Fruit fly (Drosophila melanogaster) whole organism, embryonic: ENCODE measurements around the gene nan.
A peak's percentile ranks its signal among the peaks of the same experiment; 100 is the strongest.

ENCODE experiments used
- Adf1 ChIP-seq: fragments of 200-800 bp; sonication (Bioruptor generic); IDR thresholded peaks from 2 replicates; pipeline ENCODE4 v1.3.6; 2022; ENCODE audit warnings: missing biosample characterization, missing genetic modification characterization
- Atf3 ChIP-seq: fragments of 200-800 bp; sonication (Bioruptor generic); optimal IDR thresholded peaks from 3 replicates; lab custom pipeline; 2016; ENCODE audit warnings: missing biosample characterization, missing genetic modification characterization
- CG13296 ChIP-seq: fragments of 200-800 bp; sonication (Bioruptor generic); optimal IDR thresholded peaks from 3 replicates; lab custom pipeline; 2018; ENCODE audit warnings: missing biosample characterization, mild to moderate bottlenecking, missing genetic modification characterization
- CG14710 ChIP-seq: fragments of 200-800 bp; sonication (Bioruptor generic); optimal IDR thresholded peaks from 3 replicates; lab custom pipeline; 2019; ENCODE audit warnings: missing biosample characterization, mild to moderate bottlenecking, missing genetic modification characterization, moderate library complexity
- CG1603 ChIP-seq: fragments of 200-800 bp; sonication (Bioruptor generic); optimal IDR thresholded peaks from 2 replicates; lab custom pipeline; 2019; ENCODE audit warnings: missing biosample characterization, mild to moderate bottlenecking, missing genetic modification characterization, moderate library complexity
- CG17829 ChIP-seq: fragments of 200-800 bp; optimal IDR thresholded peaks from 2 replicates; lab custom pipeline; 2019; ENCODE audit warnings: missing biosample characterization, mild to moderate bottlenecking, missing genetic modification characterization, moderate library complexity
- CG18011 ChIP-seq: fragments of 200-800 bp; sonication (Bioruptor generic); optimal IDR thresholded peaks from 2 replicates; lab custom pipeline; 2017; ENCODE audit warnings: missing biosample characterization, missing genetic modification characterization, mild to moderate bottlenecking, moderate library complexity, missing genotype
- CG18619 ChIP-seq: fragments of 200-800 bp; sonication (Bioruptor generic); optimal IDR thresholded peaks from 3 replicates; lab custom pipeline; 2017; ENCODE audit warnings: missing biosample characterization, mild to moderate bottlenecking, missing genetic modification characterization
- CG2889 ChIP-seq: fragments of 200-800 bp; sonication (Bioruptor generic); IDR thresholded peaks from 3 replicates; pipeline ENCODE4 v1.3.6; 2022; ENCODE audit warnings: missing biosample characterization, missing genetic modification characterization
- CG30403 ChIP-seq: fragments of 200-800 bp; sonication (Bioruptor generic); optimal IDR thresholded peaks from 3 replicates; lab custom pipeline; 2016; ENCODE audit warnings: missing biosample characterization, missing genetic modification characterization
- CG32532 ChIP-seq: fragments of 200-800 bp; sonication (Bioruptor generic); IDR thresholded peaks from 2 replicates; pipeline ENCODE4 v1.3.6; 2022; ENCODE audit warnings: missing biosample characterization, missing genetic modification characterization
- CG3726 ChIP-seq: fragments of 200-800 bp; sonication (Bioruptor generic); IDR thresholded peaks from 3 replicates; pipeline ENCODE4, ENCODE4 v1.3.6; 2022; ENCODE audit warnings: missing biosample characterization, missing genetic modification characterization
- CG4707 ChIP-seq: fragments of 200-800 bp; sonication (Bioruptor generic); optimal IDR thresholded peaks from 2 replicates; lab custom pipeline; 2018; ENCODE audit warnings: missing biosample characterization, mild to moderate bottlenecking, missing genetic modification characterization, moderate library complexity
- CG6254 ChIP-seq: fragments of 200-800 bp; sonication (Bioruptor generic); optimal IDR thresholded peaks from 3 replicates; lab custom pipeline; 2017; ENCODE audit warnings: mild to moderate bottlenecking, missing biosample characterization, missing genetic modification reagents, missing genetic modification characterization
- CG8388 ChIP-seq: fragments of 200-800 bp; sonication (Bioruptor generic); optimal IDR thresholded peaks from 2 replicates; lab custom pipeline; 2019; ENCODE audit warnings: missing biosample characterization, mild to moderate bottlenecking, missing genetic modification characterization, moderate library complexity
- CG9797 ChIP-seq: fragments of 200-800 bp; sonication (Bioruptor generic); optimal IDR thresholded peaks from 3 replicates; lab custom pipeline; 2018; ENCODE audit warnings: missing biosample characterization, mild to moderate bottlenecking, missing genetic modification characterization
- CG9932 ChIP-seq: fragments of 200-800 bp; sonication (Bioruptor generic); IDR thresholded peaks from 2 replicates; pipeline ENCODE4 v1.3.6; 2022; ENCODE audit warnings: missing biosample characterization, missing genetic modification characterization
- Fer3 ChIP-seq: fragments of 200-800 bp; sonication (Bioruptor generic); optimal IDR thresholded peaks from 2 replicates; lab custom pipeline; 2018; ENCODE audit warnings: missing biosample characterization, mild to moderate bottlenecking, missing genetic modification characterization, moderate library complexity
- Myb ChIP-seq: fragments of 200-800 bp; sonication (Bioruptor generic); optimal IDR thresholded peaks from 2 replicates; lab custom pipeline; 2016; ENCODE audit warnings: missing biosample characterization, missing genetic modification characterization
- Nf-YB ChIP-seq: fragments of 200-800 bp; sonication (Bioruptor generic); optimal IDR thresholded peaks from 3 replicates; lab custom pipeline; 2019; ENCODE audit warnings: missing biosample characterization, mild to moderate bottlenecking, missing genetic modification characterization, moderate library complexity
- Ptx1 ChIP-seq: fragments of 200-800 bp; sonication (Bioruptor generic); IDR thresholded peaks from 2 replicates; pipeline ENCODE4 v1.3.6; 2022; ENCODE audit warnings: missing biosample characterization, missing genetic modification characterization
- Rfx ChIP-seq: fragments of 200-800 bp; sonication (Bioruptor generic); IDR thresholded peaks from 2 replicates; pipeline ENCODE4 v1.3.6; 2022; ENCODE audit warnings: missing biosample characterization, missing genetic modification characterization
- Scr ChIP-seq: fragments of 200-800 bp; sonication (Bioruptor generic); IDR thresholded peaks from 2 replicates; pipeline ENCODE4 v1.3.6; 2022; ENCODE audit warnings: missing biosample characterization, missing genetic modification characterization; ENCODE audit not compliant: partially characterized antibody
- Sry-β ChIP-seq: fragments of 200-800 bp; sonication (Bioruptor generic); optimal IDR thresholded peaks from 2 replicates; lab custom pipeline; 2018; ENCODE audit warnings: missing biosample characterization, mild to moderate bottlenecking, missing genetic modification characterization, moderate library complexity
- Taf1 ChIP-seq: fragments of 200-800 bp; sonication (Bioruptor generic); IDR thresholded peaks from 2 replicates; pipeline ENCODE4 v1.3.6; 2022; ENCODE audit warnings: missing biosample characterization, missing genetic modification characterization
- Xbp1 ChIP-seq: fragments of 200-800 bp; sonication (Bioruptor generic); optimal IDR thresholded peaks from 3 replicates; lab custom pipeline; 2016; ENCODE audit warnings: missing biosample characterization, mild to moderate bottlenecking, missing genetic modification characterization
- Xrp1 ChIP-seq: fragments of 200-800 bp; sonication (Bioruptor generic); IDR thresholded peaks from 2 replicates; pipeline ENCODE4 v1.3.6; 2022; ENCODE audit warnings: missing biosample characterization, missing genetic modification characterization
- ash1 ChIP-seq: fragments of 200-800 bp; sonication (Bioruptor generic); optimal IDR thresholded peaks from 2 replicates; lab custom pipeline; 2018; ENCODE audit warnings: missing biosample characterization, mild to moderate bottlenecking, missing genetic modification characterization
- az2 ChIP-seq: fragments of 200-800 bp; sonication (Bioruptor generic); optimal IDR thresholded peaks from 3 replicates; lab custom pipeline; 2016; ENCODE audit warnings: missing biosample characterization, missing genetic modification characterization
- cato ChIP-seq: fragments of 200-800 bp; sonication (Bioruptor generic); optimal IDR thresholded peaks from 2 replicates; lab custom pipeline; 2016; ENCODE audit warnings: missing biosample characterization, missing genetic modification characterization, borderline replicate concordance
- da ChIP-seq: fragments of 200-800 bp; sonication (Bioruptor generic); optimal IDR thresholded peaks from 2 replicates; lab custom pipeline; 2016; ENCODE audit warnings: missing biosample characterization, missing genetic modification characterization
- dpn ChIP-seq, 2 experiments: fragments of 200-800 bp; sonication (Bioruptor generic); optimal IDR thresholded peaks; 3 replicates each; lab custom pipeline; 2016; ENCODE audit warnings: missing biosample characterization in 2 of 2, missing genetic modification characterization in 2 of 2
- ewg ChIP-seq: fragments of 200-800 bp; sonication (Bioruptor generic); optimal IDR thresholded peaks from 3 replicates; lab custom pipeline; 2017; ENCODE audit warnings: mild to moderate bottlenecking, missing biosample characterization, missing genetic modification reagents, missing genetic modification characterization
- hbn ChIP-seq: fragments of 200-800 bp; sonication (Bioruptor generic); IDR thresholded peaks from 2 replicates; pipeline ENCODE4 v1.3.6; 2022; ENCODE audit warnings: missing biosample characterization, missing genetic modification characterization; ENCODE audit not compliant: partially characterized antibody
- klu ChIP-seq: fragments of 200-800 bp; sonication (Bioruptor generic); IDR thresholded peaks from 2 replicates; pipeline ENCODE4 v1.3.6; 2022; ENCODE audit warnings: missing biosample characterization, missing genetic modification characterization
- oc ChIP-seq: fragments of 200-800 bp; sonication (Bioruptor generic); optimal IDR thresholded peaks from 2 replicates; lab custom pipeline; 2018; ENCODE audit warnings: missing biosample characterization, mild to moderate bottlenecking, missing genetic modification characterization, moderate library complexity
- odd ChIP-seq: fragments of 200-800 bp; sonication (Bioruptor generic); optimal IDR thresholded peaks from 2 replicates; lab custom pipeline; 2017; ENCODE audit warnings: missing biosample characterization, mild to moderate bottlenecking, missing genetic modification characterization
- peb ChIP-seq: fragments of 200-800 bp; sonication (Bioruptor generic); IDR thresholded peaks from 2 replicates; pipeline ENCODE4 v1.3.6; 2022; ENCODE audit warnings: missing biosample characterization, missing genetic modification characterization
- pum ChIP-seq: fragments of 200-800 bp; sonication (Bioruptor generic); optimal IDR thresholded peaks from 2 replicates; lab custom pipeline; 2016; ENCODE audit warnings: missing biosample characterization, missing genetic modification characterization
- pzg ChIP-seq: fragments of 200-800 bp; sonication (Bioruptor generic); optimal IDR thresholded peaks from 3 replicates; lab custom pipeline; 2018; ENCODE audit warnings: missing biosample characterization, mild to moderate bottlenecking, missing genetic modification characterization, moderate library complexity
- ro ChIP-seq: fragments of 200-800 bp; sonication (Bioruptor generic); IDR thresholded peaks from 2 replicates; pipeline ENCODE4 v1.3.6; 2022; ENCODE audit warnings: missing biosample characterization, missing genetic modification characterization
- row ChIP-seq: fragments of 200-800 bp; sonication (Bioruptor generic); IDR thresholded peaks from 3 replicates; pipeline ENCODE4 v1.3.6; 2022; ENCODE audit warnings: missing biosample characterization, missing genetic modification characterization
- scrt ChIP-seq: fragments of 200-800 bp; sonication (Bioruptor generic); optimal IDR thresholded peaks from 2 replicates; lab custom pipeline; 2018; ENCODE audit warnings: missing biosample characterization, mild to moderate bottlenecking, missing genetic modification characterization, moderate library complexity
- sim ChIP-seq: fragments of 200-800 bp; sonication (Bioruptor generic); IDR thresholded peaks from 2 replicates; pipeline ENCODE4 v1.3.6; 2022; ENCODE audit warnings: missing biosample characterization, missing genetic modification characterization
- slp2 ChIP-seq: fragments of 200-800 bp; sonication (Bioruptor generic); optimal IDR thresholded peaks from 2 replicates; lab custom pipeline; 2016; ENCODE audit warnings: missing biosample characterization, missing genetic modification characterization
- sqz ChIP-seq: fragments of 200-800 bp; sonication (Bioruptor generic); optimal IDR thresholded peaks from 3 replicates; lab custom pipeline; 2018; ENCODE audit warnings: missing biosample characterization, mild to moderate bottlenecking, missing genetic modification characterization
- tna ChIP-seq: fragments of 200-800 bp; sonication (Bioruptor generic); IDR thresholded peaks from 2 replicates; pipeline ENCODE4 v1.3.6; 2022; ENCODE audit warnings: missing biosample characterization, missing genetic modification characterization; ENCODE audit not compliant: partially characterized antibody
- vfl ChIP-seq: fragments of 200-800 bp; sonication (Bioruptor generic); optimal IDR thresholded peaks from 2 replicates; lab custom pipeline; 2016; ENCODE audit warnings: missing biosample characterization, missing genetic modification characterization
- wor ChIP-seq: fragments of 200-800 bp; sonication (Bioruptor generic); IDR thresholded peaks from 2 replicates; pipeline ENCODE4 v1.3.6; 2022; ENCODE audit warnings: missing biosample characterization, missing genetic modification characterization

The nan gene

dm6 chr3L:14190625-14191475 lies 1.4 kb upstream of the nan start, which contains the start of gene nuf (continued):
- TF ChIP-seq CG6254 (GFP tag; lab: Kevin White, UChicago) (no peak), ro (GFP tag; lab: Robert Waterston, UW) (no peak), pzg (GFP tag; lab: Kevin White, UChicago) (peak; percentile 58), CG8388 (peak; percentile 7), tna (GFP tag; lab: Robert Waterston, UW) (peak; percentile 60; the same call in 1 of the 2 replicates), hbn (GFP tag; lab: Robert Waterston, UW) (no peak), ewg (peak; percentile 37), slp2 (GFP tag; lab: Kevin White, UChicago) (peak; percentile 34), Sry-β (GFP tag; lab: Kevin White, UChicago) (no peak), Xrp1 (GFP tag; lab: Robert Waterston, UW) (0 out of 2 replicates have a peak, but pooled peaks have one; percentile 37), klu (GFP tag; lab: Robert Waterston, UW) (no peak), CG9797 (GFP tag; lab: Kevin White, UChicago) (peak; percentile 71), wor (no peak), Atf3 (no peak), Fer3 (peak; percentile 39), CG14710 (peak; percentile 24), CG18011 (GFP tag; lab: Kevin White, UChicago) (no peak), CG9932 (GFP tag; lab: Robert Waterston, UW) (no peak), Ptx1 (GFP tag; lab: Robert Waterston, UW) (no peak), dpn (GFP tag; optimal IDR thresholded peaks at IDR 0.05; lab: Kevin White, UChicago) (peak in 1 of 2 experiments; percentile 24), CG3726 (no peak), vfl (GFP tag; lab: Kevin White, UChicago) (no peak), peb (GFP tag; lab: Robert Waterston, UW) (no peak), Nf-YB (GFP tag; lab: Kevin White, UChicago) (peak; percentile 26), Taf1 (GFP tag; lab: Robert Waterston, UW) (no peak), Xbp1 (GFP tag; lab: Kevin White, UChicago) (no peak), oc (tag; lab: Kevin White, UChicago) (no peak), CG18619 (GFP tag; lab: Kevin White, UChicago) (peak; percentile 39), CG13296 (peak; percentile 59), Myb (no peak), odd (GFP tag; lab: Kevin White, UChicago) (peak; percentile 56), pum (no peak), cato (no peak), az2 (GFP tag; lab: Kevin White, UChicago) (no peak), CG2889 (GFP tag; lab: Robert Waterston, UW) (no peak), Rfx (peak; percentile 76; the same call in 1 of the 2 replicates), ash1 (GFP tag; lab: Kevin White, UChicago) (peak; percentile 72), da (GFP tag; lab: Kevin White, UChicago) (no peak), Scr (GFP tag; lab: Robert Waterston, UW) (no peak), row (no peak), Adf1 (GFP tag; lab: Robert Waterston, UW) (peak; percentile 33; the same call in 1 of the 2 replicates), sim (GFP tag; lab: Robert Waterston, UW) (no peak), CG32532 (GFP tag; lab: Robert Waterston, UW) (peak; percentile 40; the same call in 1 of the 2 replicates), CG4707 (GFP tag; lab: Kevin White, UChicago) (peak; percentile 11), CG30403 (GFP tag; lab: Kevin White, UChicago) (no peak), sqz (GFP tag; lab: Kevin White, UChicago) (peak; percentile 46), CG1603 (tag; lab: Kevin White, UChicago) (peak; percentile 38), scrt (GFP tag; lab: Kevin White, UChicago) (peak; percentile 84), CG17829 (tag; lab: Kevin White, UChicago) (peak; percentile 49)
